Fruit fly (Drosophila melanogaster) whole organism, prepupa: ENCODE results near the gene CG32631.

Source experiments
- Blimp-1 ChIP-seq: fragments of 200-800 bp; sonication (Bioruptor generic); optimal IDR thresholded peaks from 3 replicates; lab custom pipeline; 2017; ENCODE audit warnings: missing biosample characterization, missing genetic modification characterization, mild to moderate bottlenecking, moderate library complexity, missing genetic modification reagents
- CG10631 ChIP-seq: fragments of 200-800 bp; sonication (Bioruptor generic); optimal IDR thresholded peaks from 2 replicates; lab custom pipeline; 2016; ENCODE audit warnings: missing biosample characterization, missing genetic modification characterization
- CG10669 ChIP-seq: fragments of 200-800 bp; sonication (Bioruptor generic); optimal IDR thresholded peaks from 3 replicates; lab custom pipeline; 2018; ENCODE audit warnings: missing biosample characterization, mild to moderate bottlenecking, missing genetic modification characterization, moderate library complexity
- CG11294 ChIP-seq: fragments of 200-800 bp; sonication (Bioruptor generic); IDR thresholded peaks from 2 replicates; pipeline ENCODE4 v1.3.6; 2022; ENCODE audit warnings: missing biosample characterization, missing genetic modification characterization
- CG11762 ChIP-seq: fragments of 200-800 bp; sonication (Bioruptor generic); optimal IDR thresholded peaks from 3 replicates; lab custom pipeline; 2016; ENCODE audit warnings: missing biosample characterization, missing genetic modification characterization; ENCODE audit not compliant: insufficient read depth
- CG11902 ChIP-seq: fragments of 200-800 bp; sonication (Bioruptor generic); optimal IDR thresholded peaks from 3 replicates; lab custom pipeline; 2016; ENCODE audit warnings: missing biosample characterization, missing genetic modification characterization
- CG15336 ChIP-seq: fragments of 200-800 bp; sonication (Bioruptor generic); IDR thresholded peaks from 2 replicates; pipeline ENCODE4 v1.3.6; 2022; ENCODE audit warnings: missing biosample characterization, missing genetic modification characterization
- CG1621 ChIP-seq: fragments of 200-800 bp; sonication (Bioruptor generic); optimal IDR thresholded peaks from 3 replicates; lab custom pipeline; 2018; ENCODE audit warnings: missing biosample characterization, mild to moderate bottlenecking, missing genetic modification characterization
- CG3032 ChIP-seq: fragments of 200-800 bp; optimal IDR thresholded peaks from 2 replicates; lab custom pipeline; 2019; ENCODE audit warnings: missing biosample characterization, mild to moderate bottlenecking, missing genetic modification characterization, moderate library complexity
- CG31627 ChIP-seq: fragments of 200-800 bp; sonication (Bioruptor generic); optimal IDR thresholded peaks from 3 replicates; lab custom pipeline; 2016; ENCODE audit warnings: missing biosample characterization, missing genetic modification characterization
- CG32006 ChIP-seq: fragments of 200-800 bp; sonication (Bioruptor generic); optimal IDR thresholded peaks from 3 replicates; lab custom pipeline; 2017; ENCODE audit warnings: missing biosample characterization, mild to moderate bottlenecking, missing genetic modification characterization
- CG34406 ChIP-seq: fragments of 200-800 bp; sonication (Bioruptor generic); optimal IDR thresholded peaks from 3 replicates; lab custom pipeline; 2016; ENCODE audit warnings: missing biosample characterization, missing genetic modification characterization
- CG3919 ChIP-seq: fragments of 200-800 bp; sonication (Bioruptor generic); optimal IDR thresholded peaks from 3 replicates; lab custom pipeline; 2016; ENCODE audit warnings: missing biosample characterization, missing genetic modification characterization
- CG4318 ChIP-seq: fragments of 200-800 bp; sonication (Bioruptor generic); optimal IDR thresholded peaks from 3 replicates; lab custom pipeline; 2017; ENCODE audit warnings: missing biosample characterization, mild to moderate bottlenecking, missing genetic modification characterization
- CG6163 ChIP-seq: fragments of 200-800 bp; sonication (Bioruptor generic); IDR thresholded peaks from 3 replicates; pipeline ENCODE4 v1.3.6; 2022; ENCODE audit warnings: missing biosample characterization, missing genetic modification characterization
- CG6276 ChIP-seq: fragments of 200-800 bp; sonication (Bioruptor generic); optimal IDR thresholded peaks from 2 replicates; lab custom pipeline; 2017; ENCODE audit warnings: missing biosample characterization, mild to moderate bottlenecking, missing genetic modification characterization
- CG6792 ChIP-seq: fragments of 200-800 bp; sonication (Bioruptor generic); optimal IDR thresholded peaks from 3 replicates; lab custom pipeline; 2016; ENCODE audit warnings: missing biosample characterization, missing genetic modification characterization
- CG6808 ChIP-seq: fragments of 200-800 bp; sonication (Bioruptor generic); optimal IDR thresholded peaks from 3 replicates; lab custom pipeline; 2017; ENCODE audit warnings: missing biosample characterization, missing genetic modification characterization, mild to moderate bottlenecking, moderate library complexity, missing genetic modification reagents
- CG6854 ChIP-seq: fragments of 200-800 bp; sonication (Bioruptor generic); optimal IDR thresholded peaks from 2 replicates; lab custom pipeline; 2017; ENCODE audit warnings: missing biosample characterization, mild to moderate bottlenecking, missing genetic modification characterization
- CG8119 ChIP-seq: fragments of 200-800 bp; sonication (Bioruptor generic); IDR thresholded peaks from 3 replicates; pipeline ENCODE4 v1.3.6; 2022; ENCODE audit warnings: missing biosample characterization, missing genetic modification characterization
- CG8319 ChIP-seq: fragments of 200-800 bp; sonication (Bioruptor generic); optimal IDR thresholded peaks from 3 replicates; lab custom pipeline; 2016; ENCODE audit warnings: missing biosample characterization, missing genetic modification characterization
- CG8632 ChIP-seq: fragments of 200-800 bp; sonication (Bioruptor generic); optimal IDR thresholded peaks from 3 replicates; lab custom pipeline; 2016; ENCODE audit warnings: missing biosample characterization, missing genetic modification characterization
- Eip75B ChIP-seq: fragments of 200-800 bp; sonication (Bioruptor generic); optimal IDR thresholded peaks from 3 replicates; lab custom pipeline; 2016; ENCODE audit warnings: missing biosample characterization, missing genetic modification characterization
- Eip78C ChIP-seq: fragments of 200-800 bp; sonication (Bioruptor generic); peaks from one replicate; lab custom pipeline; 2016; ENCODE audit warnings: missing biosample characterization, missing genetic modification characterization
- Ets21C ChIP-seq: fragments of 200-800 bp; sonication (Bioruptor generic); optimal IDR thresholded peaks from 3 replicates; lab custom pipeline; 2016; ENCODE audit warnings: missing biosample characterization, missing genetic modification characterization
- Ets96B ChIP-seq: fragments of 200-800 bp; optimal IDR thresholded peaks from 2 replicates; lab custom pipeline; 2019; ENCODE audit warnings: missing biosample characterization, mild to moderate bottlenecking, missing genetic modification characterization, moderate library complexity
- Gug ChIP-seq: fragments of 200-800 bp; sonication (Bioruptor generic); IDR thresholded peaks from 2 replicates; pipeline ENCODE4 v1.3.6; 2022; ENCODE audit warnings: missing biosample characterization, missing genetic modification characterization
- Hr39 ChIP-seq: fragments of 200-800 bp; sonication (Bioruptor generic); optimal IDR thresholded peaks from 2 replicates; lab custom pipeline; 2016; ENCODE audit warnings: missing biosample characterization, missing genetic modification characterization
- Hr4 ChIP-seq: fragments of 200-800 bp; sonication (Bioruptor generic); optimal IDR thresholded peaks from 3 replicates; lab custom pipeline; 2016; ENCODE audit warnings: missing biosample characterization, missing genetic modification characterization
- Met ChIP-seq: fragments of 200-800 bp; sonication (Bioruptor generic); optimal IDR thresholded peaks from 3 replicates; lab custom pipeline; 2016; ENCODE audit warnings: missing biosample characterization, missing genetic modification characterization
- Smox ChIP-seq: fragments of 200-800 bp; sonication (Bioruptor generic); optimal IDR thresholded peaks from 3 replicates; lab custom pipeline; 2016; ENCODE audit warnings: missing biosample characterization, missing genetic modification characterization
- Sox14 ChIP-seq: fragments of 200-800 bp; sonication (Bioruptor generic); optimal IDR thresholded peaks from 3 replicates; lab custom pipeline; 2016; ENCODE audit warnings: missing biosample characterization, missing genetic modification characterization
- Sox15 ChIP-seq: fragments of 200-800 bp; sonication (Bioruptor generic); optimal IDR thresholded peaks from 3 replicates; lab custom pipeline; 2016; ENCODE audit warnings: missing biosample characterization, missing genetic modification characterization
- acj6 ChIP-seq: fragments of 200-800 bp; sonication (Bioruptor generic); optimal IDR thresholded peaks from 3 replicates; lab custom pipeline; 2016; ENCODE audit warnings: missing biosample characterization, missing genetic modification characterization
- cyc ChIP-seq: fragments of 200-800 bp; sonication (Bioruptor generic); optimal IDR thresholded peaks from 3 replicates; lab custom pipeline; 2016; ENCODE audit warnings: missing biosample characterization, missing genetic modification characterization
- dsx ChIP-seq: fragments of 200-800 bp; optimal IDR thresholded peaks from 3 replicates; lab custom pipeline; 2019; ENCODE audit warnings: missing biosample characterization, mild to moderate bottlenecking, missing genetic modification characterization, moderate library complexity; ENCODE audit not compliant: poor library complexity, severe bottlenecking
- eg ChIP-seq: fragments of 200-800 bp; sonication (Bioruptor generic); IDR thresholded peaks from 3 replicates; pipeline ENCODE4 v1.3.6; 2022; ENCODE audit warnings: missing biosample characterization, missing genetic modification characterization
- esn ChIP-seq: fragments of 200-800 bp; sonication (Bioruptor generic); optimal IDR thresholded peaks from 2 replicates; lab custom pipeline; 2016; ENCODE audit warnings: missing biosample characterization, mild to moderate bottlenecking, missing genetic modification characterization, moderate library complexity
- fd59A ChIP-seq: fragments of 200-800 bp; sonication (Bioruptor generic); optimal IDR thresholded peaks from 2 replicates; lab custom pipeline; 2017; ENCODE audit warnings: missing biosample characterization, mild to moderate bottlenecking, missing genetic modification characterization, missing genetic modification reagents
- fd85E ChIP-seq: fragments of 200-800 bp; sonication (Bioruptor generic); optimal IDR thresholded peaks from 3 replicates; lab custom pipeline; 2016; ENCODE audit warnings: missing biosample characterization, missing genetic modification characterization
- fkh ChIP-seq: fragments of 200-800 bp; sonication (Bioruptor generic); optimal IDR thresholded peaks from 3 replicates; lab custom pipeline; 2017; ENCODE audit warnings: missing biosample characterization, mild to moderate bottlenecking, missing genetic modification characterization, moderate library complexity
- lz ChIP-seq: fragments of 200-800 bp; sonication (Bioruptor generic); optimal IDR thresholded peaks from 3 replicates; lab custom pipeline; 2016; ENCODE audit warnings: missing biosample characterization, missing genetic modification characterization
- net ChIP-seq: fragments of 200-800 bp; sonication (Bioruptor generic); optimal IDR thresholded peaks from 3 replicates; lab custom pipeline; 2016; ENCODE audit warnings: missing biosample characterization, missing genetic modification characterization
- pdm3 ChIP-seq: fragments of 200-800 bp; sonication (Bioruptor generic); optimal IDR thresholded peaks from 3 replicates; lab custom pipeline; 2016; ENCODE audit warnings: missing biosample characterization, missing genetic modification characterization
- topi ChIP-seq: fragments of 200-800 bp; sonication (Bioruptor generic); optimal IDR thresholded peaks from 3 replicates; lab custom pipeline; 2016; ENCODE audit warnings: missing biosample characterization, missing genetic modification characterization
- vri ChIP-seq: fragments of 200-800 bp; sonication (Bioruptor generic); optimal IDR thresholded peaks from 3 replicates; lab custom pipeline; 2016; ENCODE audit warnings: missing biosample characterization, mild to moderate bottlenecking, missing genetic modification characterization

Gene CG32631

DNA sequence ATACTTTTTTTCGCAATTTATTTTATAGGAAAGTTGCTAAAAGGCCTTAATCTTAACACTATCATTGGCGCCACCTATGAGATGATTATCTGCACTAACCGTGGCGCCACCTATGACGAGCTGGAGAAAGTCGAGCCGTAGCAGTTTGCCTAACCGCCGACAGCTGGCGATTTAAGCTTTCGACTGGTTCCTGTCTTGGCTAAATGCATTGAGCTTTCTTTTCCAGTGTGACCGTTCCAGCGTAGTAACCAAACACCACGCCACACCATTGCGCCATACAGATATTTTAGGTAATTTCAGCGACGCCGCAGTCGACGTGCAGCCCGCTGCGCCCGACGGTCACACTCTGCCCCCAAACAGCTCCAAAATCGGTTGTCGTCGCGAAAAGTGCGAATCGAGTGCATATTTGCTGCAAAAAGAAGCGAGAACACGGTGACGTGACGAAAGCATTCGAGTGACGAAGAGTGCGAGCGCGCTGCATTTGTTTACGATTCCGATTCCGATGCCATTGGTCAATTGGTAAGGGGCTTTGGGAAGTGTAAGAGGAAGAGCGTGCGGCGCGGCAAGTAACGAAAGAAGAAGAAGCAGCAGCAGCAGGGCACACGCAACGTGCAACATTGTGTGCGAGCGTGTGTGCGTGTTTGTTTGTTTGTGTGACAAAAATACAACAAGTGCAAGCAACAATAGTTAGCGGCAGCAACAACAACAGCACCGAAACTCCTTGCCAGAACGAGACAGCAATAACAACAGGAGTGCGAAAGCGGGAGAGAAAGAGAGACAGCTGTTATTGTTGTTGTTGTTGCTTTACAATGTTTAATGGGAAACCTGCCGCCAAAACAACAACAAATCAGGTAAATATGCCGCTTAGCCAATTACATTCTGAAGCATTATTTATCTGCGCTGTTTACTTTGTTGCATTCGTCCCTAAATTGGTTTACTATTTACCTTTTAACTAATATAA lies 7.5 kb downstream of the CG32631 start, which contains the start of the genes CG46311 and Tpst (continued):
- TF ChIP-seq eg (GFP tag; lab: Robert Waterston, UW) (peak; percentile 47; the same call in 1 of the 3 replicates), CG10669 (GFP tag; lab: Kevin White, UChicago) (no peak), CG6792 (GFP tag; lab: Kevin White, UChicago) (no peak), Ets21C (GFP tag; lab: Kevin White, UChicago) (no peak), CG31627 (GFP tag; lab: Kevin White, UChicago) (peak; percentile 66), cyc (peak; percentile 65), Gug (GFP tag; lab: Robert Waterston, UW) (no peak), CG6808 (GFP tag; lab: Kevin White, UChicago) (peak; percentile 32), CG1621 (tag; lab: Kevin White, UChicago) (peak; percentile 27), CG6854 (GFP tag; lab: Kevin White, UChicago) (peak; percentile 65), vri (GFP tag; lab: Kevin White, UChicago) (no peak), lz (GFP tag; lab: Kevin White, UChicago) (peak; percentile 68), CG3032 (tag; lab: Kevin White, UChicago) (peak; percentile 26), Smox (GFP tag; lab: Kevin White, UChicago) (peak; percentile 22), Eip78C (GFP tag; lab: Kevin White, UChicago) (peak; percentile 86), net (GFP tag; lab: Kevin White, UChicago) (peak; percentile 42), fd85E (GFP tag; lab: Kevin White, UChicago) (no peak), CG11294 (no peak), acj6 (peak; percentile 10), Hr4 (GFP tag; lab: Kevin White, UChicago) (no peak), CG3919 (GFP tag; lab: Kevin White, UChicago) (peak; percentile 35), esn (GFP tag; lab: Kevin White, UChicago) (peak; percentile 39)

DNA sequence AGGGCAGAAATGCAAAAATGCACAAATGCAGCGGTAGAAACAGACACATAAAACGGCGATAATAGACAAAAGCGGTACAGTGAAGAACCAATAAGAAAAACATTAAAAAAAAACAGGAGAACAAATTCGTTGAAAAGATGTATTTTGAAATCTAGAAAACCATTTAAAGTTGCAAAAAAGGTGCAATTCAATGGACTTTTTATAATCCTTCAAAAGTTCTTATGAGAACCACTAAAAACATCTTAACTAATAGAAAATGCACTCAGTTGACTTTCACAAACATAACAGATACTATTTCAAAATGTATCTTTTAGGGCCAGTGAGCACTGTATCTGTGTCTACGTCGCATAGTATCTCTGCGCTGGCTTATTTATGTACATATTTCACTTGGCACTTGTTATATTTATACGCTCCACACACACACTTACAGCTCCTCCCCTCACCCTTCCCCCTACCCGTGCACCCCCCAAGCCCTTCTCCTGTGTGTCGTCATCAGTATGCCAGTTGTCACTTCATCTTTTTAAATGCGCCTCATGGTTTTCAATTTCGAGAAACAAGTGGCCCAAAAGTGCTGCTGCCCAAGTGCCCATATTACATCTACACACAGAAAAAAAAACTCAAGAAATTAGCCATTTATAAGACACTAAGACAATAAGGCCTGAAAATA lies 9.4 kb downstream of the CG32631 start:
- TF ChIP-seq CG6276 (GFP tag; lab: Kevin White, UChicago): peak; percentile 5
- TF ChIP-seq CG8632 (GFP tag; lab: Kevin White, UChicago): no peak
- peak; percentile 21 for TF ChIP-seq net (GFP tag; lab: Kevin White, UChicago)
- no peak for TF ChIP-seq CG11762 (GFP tag; lab: Kevin White, UChicago)
- no peak for TF ChIP-seq CG6808 (GFP tag; lab: Kevin White, UChicago)
- peak; percentile 25 for TF ChIP-seq CG4318
- no peak for TF ChIP-seq CG34406 (GFP tag; lab: Kevin White, UChicago)
- TF ChIP-seq Gug (GFP tag; lab: Robert Waterston, UW): peak; percentile 39; the same call in 1 of the 2 replicates
- TF ChIP-seq esn (GFP tag; lab: Kevin White, UChicago): no peak
- no peak for TF ChIP-seq topi (GFP tag; lab: Kevin White, UChicago)
- TF ChIP-seq Hr39 (GFP tag; lab: Kevin White, UChicago): peak; percentile 28
- TF ChIP-seq Ets96B (tag; lab: Kevin White, UChicago): peak; percentile 20
- peak; percentile 49 for TF ChIP-seq pdm3 (GFP tag; lab: Kevin White, UChicago)
- no peak for TF ChIP-seq CG11902 (GFP tag; lab: Kevin White, UChicago)
- TF ChIP-seq CG8119 (GFP tag; lab: Robert Waterston, UW): peak; percentile 71
- peak; percentile 64 for TF ChIP-seq CG32006 (GFP tag; lab: Kevin White, UChicago)
- TF ChIP-seq CG6163 (GFP tag; lab: Robert Waterston, UW): no peak
- TF ChIP-seq Eip75B (GFP tag; lab: Kevin White, UChicago): no peak
- TF ChIP-seq Blimp-1 (GFP tag; lab: Kevin White, UChicago): no peak
- TF ChIP-seq CG31627 (GFP tag; lab: Kevin White, UChicago): peak; percentile 7
- TF ChIP-seq Sox15: no peak
- no peak for TF ChIP-seq Met (GFP tag; lab: Kevin White, UChicago)
- TF ChIP-seq fkh: no peak
- no peak for TF ChIP-seq CG8319 (GFP tag; lab: Kevin White, UChicago)
- TF ChIP-seq CG10631 (GFP tag; lab: Kevin White, UChicago): peak; percentile 48
- no peak for TF ChIP-seq CG6854 (GFP tag; lab: Kevin White, UChicago)
- TF ChIP-seq fd59A: peak; percentile 31
- TF ChIP-seq Sox14 (GFP tag; lab: Kevin White, UChicago): peak; percentile 60
- TF ChIP-seq fd85E (GFP tag; lab: Kevin White, UChicago): no peak
- TF ChIP-seq dsx (GFP tag; lab: Kevin White, UChicago): no peak
- TF ChIP-seq CG15336 (GFP tag; lab: Robert Waterston, UW): peak; percentile 56; the same call in 1 of the 2 replicates
- no peak for TF ChIP-seq lz (GFP tag; lab: Kevin White, UChicago)
